Fruit fly (Drosophila melanogaster) whole organism, embryonic: ENCODE results near the gene CG12768.

Experiments used
- BtbVII ChIP-seq: fragments of 200-800 bp; sonication (Bioruptor generic); optimal IDR thresholded peaks from 3 replicates; lab custom pipeline; 2017; ENCODE audit warnings: missing biosample characterization, mild to moderate bottlenecking, missing genetic modification characterization
- Bteb2 ChIP-seq: fragments of 200-800 bp; sonication (Bioruptor generic); optimal IDR thresholded peaks from 2 replicates; lab custom pipeline; 2016; ENCODE audit warnings: missing biosample characterization, missing genetic modification characterization
- CG10431 ChIP-seq: fragments of 200-800 bp; sonication (Bioruptor generic); optimal IDR thresholded peaks from 3 replicates; lab custom pipeline; 2018; ENCODE audit warnings: missing biosample characterization, mild to moderate bottlenecking, missing genetic modification characterization
- CG11504 ChIP-seq: fragments of 200-800 bp; sonication (Bioruptor generic); optimal IDR thresholded peaks from 3 replicates; lab custom pipeline; 2019; ENCODE audit warnings: missing biosample characterization, mild to moderate bottlenecking, missing genetic modification characterization, moderate library complexity
- CG12659 ChIP-seq: fragments of 200-800 bp; sonication (Bioruptor generic); optimal IDR thresholded peaks from 3 replicates; lab custom pipeline; 2017; ENCODE audit warnings: mild to moderate bottlenecking, missing biosample characterization, missing genetic modification reagents, missing genetic modification characterization
- CG13624 ChIP-seq: fragments of 200-800 bp; sonication (Bioruptor generic); optimal IDR thresholded peaks from 2 replicates; lab custom pipeline; 2016; ENCODE audit warnings: missing biosample characterization, missing genetic modification characterization
- CG15073 ChIP-seq: fragments of 200-800 bp; sonication (Bioruptor generic); optimal IDR thresholded peaks from 2 replicates; lab custom pipeline; 2016; ENCODE audit warnings: missing biosample characterization, missing genetic modification characterization
- CG1603 ChIP-seq: fragments of 200-800 bp; sonication (Bioruptor generic); optimal IDR thresholded peaks from 2 replicates; lab custom pipeline; 2019; ENCODE audit warnings: missing biosample characterization, mild to moderate bottlenecking, missing genetic modification characterization, moderate library complexity
- CG17361 ChIP-seq: fragments of 200-800 bp; sonication (Bioruptor generic); IDR thresholded peaks from 3 replicates; pipeline ENCODE4 v1.3.6; 2022; ENCODE audit warnings: missing biosample characterization, missing genetic modification characterization
- CG2678 ChIP-seq: fragments of 200-800 bp; sonication (Bioruptor generic); optimal IDR thresholded peaks from 3 replicates; lab custom pipeline; 2019; ENCODE audit warnings: missing biosample characterization, mild to moderate bottlenecking, missing genetic modification characterization, moderate library complexity
- CG34224 ChIP-seq: fragments of 200-800 bp; sonication (Bioruptor generic); IDR thresholded peaks from 3 replicates; pipeline ENCODE4 v1.3.6; 2022; ENCODE audit warnings: missing biosample characterization, missing genetic modification characterization; ENCODE audit not compliant: partially characterized antibody
- CG43689 ChIP-seq: fragments of 200-800 bp; sonication (Bioruptor generic); IDR thresholded peaks from 2 replicates; pipeline ENCODE4 v1.3.6; 2022; ENCODE audit warnings: missing biosample characterization, missing genetic modification characterization
- CG6254 ChIP-seq: fragments of 200-800 bp; sonication (Bioruptor generic); optimal IDR thresholded peaks from 3 replicates; lab custom pipeline; 2017; ENCODE audit warnings: mild to moderate bottlenecking, missing biosample characterization, missing genetic modification reagents, missing genetic modification characterization
- CG6689 ChIP-seq: fragments of 200-800 bp; sonication (Bioruptor generic); IDR thresholded peaks from 2 replicates; pipeline ENCODE4 v1.3.6; 2022; ENCODE audit warnings: missing biosample characterization, missing genetic modification characterization
- CG7839 ChIP-seq: fragments of 200-800 bp; sonication (Bioruptor generic); optimal IDR thresholded peaks from 3 replicates; lab custom pipeline; 2018; ENCODE audit warnings: missing biosample characterization, mild to moderate bottlenecking, missing genetic modification characterization, moderate library complexity
- CG8478 ChIP-seq: fragments of >200 bp; optimal IDR thresholded peaks from 2 replicates; lab custom pipeline; 2018
- CG9437 ChIP-seq: fragments of 200-800 bp; sonication (Bioruptor generic); optimal IDR thresholded peaks from 2 replicates; lab custom pipeline; 2018; ENCODE audit warnings: missing biosample characterization, mild to moderate bottlenecking, missing genetic modification characterization
- CG9727 ChIP-seq: fragments of 200-800 bp; sonication (Bioruptor generic); optimal IDR thresholded peaks from 3 replicates; lab custom pipeline; 2017; ENCODE audit warnings: missing biosample characterization, mild to moderate bottlenecking, missing genetic modification characterization
- CTCF ChIP-seq: fragments of 200-800 bp; sonication (Bioruptor generic); optimal IDR thresholded peaks from 2 replicates; lab custom pipeline; 2017; ENCODE audit warnings: missing biosample characterization, mild to moderate bottlenecking, missing genetic modification characterization, moderate library complexity
- Dbx ChIP-seq: fragments of 200-800 bp; sonication (Bioruptor generic); IDR thresholded peaks from 3 replicates; pipeline ENCODE4 v1.3.6; 2022; ENCODE audit warnings: missing biosample characterization, missing genetic modification characterization
- Dfd ChIP-seq, 2 experiments: fragments of >200 bp; optimal IDR thresholded peaks; 2 replicates each; lab custom pipeline; 2017; ENCODE audit warnings: missing biosample characterization in 2 of 2, missing genetic modification characterization in 2 of 2
- Doc3 ChIP-seq: fragments of 200-800 bp; sonication (Bioruptor generic); IDR thresholded peaks from 3 replicates; pipeline ENCODE4 v1.3.6; 2022; ENCODE audit warnings: missing biosample characterization, missing genetic modification characterization; ENCODE audit not compliant: partially characterized antibody
- Dref ChIP-seq: fragments of 200-800 bp; sonication (Bioruptor generic); IDR thresholded peaks from 2 replicates; pipeline ENCODE4 v1.3.6; 2022; ENCODE audit warnings: missing biosample characterization, missing genetic modification characterization
- Drgx ChIP-seq: fragments of 200-800 bp; sonication (Bioruptor generic); IDR thresholded peaks from 2 replicates; pipeline ENCODE4 v1.3.6; 2022; ENCODE audit warnings: missing biosample characterization, missing genetic modification characterization
- Eip74EF ChIP-seq, 2 experiments: fragments of 200-800 bp in 1 of 2; fragments of >200 bp in 1 of 2; sonication (Bioruptor generic) in 1 of 2; optimal IDR thresholded peaks; 2 replicates each; lab custom pipeline; 2017 to 2019; ENCODE audit warnings: missing biosample characterization in 2 of 2, missing genetic modification characterization in 2 of 2, mild to moderate bottlenecking in 1 of 2, moderate library complexity in 1 of 2
- Gug ChIP-seq: fragments of 200-800 bp; sonication (Bioruptor generic); IDR thresholded peaks from 4 replicates; pipeline ENCODE4 v1.3.6; 2022; ENCODE audit warnings: missing biosample characterization, missing genetic modification characterization
- Lim3 ChIP-seq: fragments of 200-800 bp; sonication (Bioruptor generic); IDR thresholded peaks from 2 replicates; pipeline ENCODE4 v1.3.6; 2022; ENCODE audit warnings: missing biosample characterization, missing genetic modification characterization
- Med ChIP-seq: fragments of 200-800 bp; sonication (Bioruptor generic); peaks from one replicate; lab custom pipeline; 2016; ENCODE audit warnings: missing biosample characterization, missing genetic modification characterization, mild to moderate bottlenecking, inconsistent platforms, moderate library complexity
- Oaz ChIP-seq: fragments of 200-800 bp; sonication (Bioruptor generic); IDR thresholded peaks from 2 replicates; pipeline ENCODE4 v1.3.6; 2022; ENCODE audit warnings: missing biosample characterization, missing genetic modification characterization
- Pdp1 ChIP-seq, 2 experiments: fragments of 200-800 bp; sonication (Bioruptor generic); optimal IDR thresholded peaks; 3 replicates each; lab custom pipeline; 2016; ENCODE audit warnings: missing biosample characterization in 2 of 2, missing genetic modification characterization in 2 of 2, mild to moderate bottlenecking in 1 of 2, moderate library complexity in 1 of 2
- Tbp ChIP-seq: fragments of >200 bp; optimal IDR thresholded peaks from 2 replicates; lab custom pipeline; 2018; ENCODE audit warnings: missing biosample characterization, missing genetic modification characterization
- ap ChIP-seq: fragments of 200-800 bp; sonication (Bioruptor generic); IDR thresholded peaks from 2 replicates; pipeline ENCODE4 v1.3.6; 2022; ENCODE audit warnings: missing biosample characterization, missing genetic modification characterization
- cato ChIP-seq: fragments of 200-800 bp; sonication (Bioruptor generic); optimal IDR thresholded peaks from 2 replicates; lab custom pipeline; 2016; ENCODE audit warnings: missing biosample characterization, missing genetic modification characterization, borderline replicate concordance
- chinmo ChIP-seq: fragments of 200-800 bp; sonication (Bioruptor generic); IDR thresholded peaks from 4 replicates; pipeline ENCODE4 v1.3.6; 2022; ENCODE audit warnings: missing biosample characterization, missing genetic modification characterization; ENCODE audit not compliant: partially characterized antibody
- crol ChIP-seq: fragments of 200-800 bp; sonication (Bioruptor generic); IDR thresholded peaks from 2 replicates; pipeline ENCODE4 v1.3.6; 2022; ENCODE audit warnings: missing biosample characterization, missing genetic modification characterization
- dati ChIP-seq: fragments of 200-800 bp; sonication (Bioruptor generic); IDR thresholded peaks from 2 replicates; pipeline ENCODE4 v1.3.6; 2022; ENCODE audit warnings: missing biosample characterization, missing genetic modification characterization
- gem ChIP-seq: fragments of 200-800 bp; sonication (Bioruptor generic); optimal IDR thresholded peaks from 2 replicates; lab custom pipeline; 2019; ENCODE audit warnings: missing biosample characterization, mild to moderate bottlenecking, missing genetic modification characterization, moderate library complexity
- gro ChIP-seq: fragments of 200-800 bp; sonication (Bioruptor generic); optimal IDR thresholded peaks from 2 replicates; lab custom pipeline; 2016; ENCODE audit warnings: missing biosample characterization, missing genetic modification characterization
- hkb ChIP-seq, 2 experiments: fragments of 200-800 bp in 1 of 2; fragments of >200 bp in 1 of 2; sonication (Bioruptor generic) in 1 of 2; IDR thresholded peaks in 1 of 2; optimal IDR thresholded peaks in 1 of 2; 2 replicates each; pipeline versions ENCODE4 v1.3.6 to Lab custom; 2017 to 2022; ENCODE audit warnings: missing biosample characterization in 1 of 2, missing genetic modification characterization in 1 of 2
- lola ChIP-seq, 3 experiments: fragments of >200 bp in 2 of 3; fragments of 200-800 bp in 1 of 3; sonication (Bioruptor generic) in 1 of 3; optimal IDR thresholded peaks; 2 replicates each; lab custom pipeline; 2017 to 2019; ENCODE audit warnings: missing biosample characterization in 3 of 3, missing genetic modification characterization in 3 of 3, mild to moderate bottlenecking in 1 of 3, moderate library complexity in 1 of 3
- onecut ChIP-seq: fragments of 200-800 bp; sonication (Bioruptor generic); IDR thresholded peaks from 2 replicates; pipeline ENCODE4 v1.3.6; 2022; ENCODE audit warnings: missing biosample characterization, missing genetic modification characterization

CG12768 gene

dm6 chr3L:22894689-22895283 is 15.5 kb upstream of the CG12768 start (continued):
- TF ChIP-seq cato (GFP tag; lab: Kevin White, UChicago) (no peak), CG34224 (no peak), BtbVII (GFP tag; lab: Kevin White, UChicago) (no peak), Dfd (GFP tag; optimal IDR thresholded peaks at IDR 0.05; lab: Kevin White, UChicago) (no peak), Dbx (GFP tag; lab: Robert Waterston, UW) (no peak), CG15073 (GFP tag; lab: Kevin White, UChicago) (no peak), CG6254 (GFP tag; lab: Kevin White, UChicago) (no peak), CG12659 (no peak), Eip74EF (GFP tag; optimal IDR thresholded peaks at IDR 0.05; lab: Kevin White, UChicago) (no peak), lola (GFP tag; optimal IDR thresholded peaks at IDR 0.05; lab: Kevin White, UChicago) (peak in 1 of 3 experiments; percentile 53), Med (GFP tag; lab: Kevin White, UChicago) (peak; percentile 60), ap (GFP tag; lab: Robert Waterston, UW) (no peak), onecut (0 out of 2 replicates have a peak, but pooled peaks have one; percentile 21), Bteb2 (GFP tag; lab: Kevin White, UChicago) (no peak), gro (GFP tag; lab: Kevin White, UChicago) (no peak), CG9437 (GFP tag; lab: Kevin White, UChicago) (no peak), dati (GFP tag; lab: Robert Waterston, UW) (no peak), Dref (GFP tag; lab: Robert Waterston, UW) (no peak), CG2678 (tag; lab: Kevin White, UChicago) (no peak), CG11504 (tag; lab: Kevin White, UChicago) (no peak), Oaz (GFP tag; lab: Robert Waterston, UW) (no peak), CG17361 (GFP tag; lab: Robert Waterston, UW) (peak; percentile 21; the same call in 1 of the 3 replicates), CG10431 (GFP tag; lab: Kevin White, UChicago) (no peak), Doc3 (GFP tag; lab: Robert Waterston, UW) (no peak), crol (peak; percentile 90), Lim3 (no peak), Pdp1 (GFP tag; optimal IDR thresholded peaks at IDR 0.05; lab: Kevin White, UChicago) (no peak), Drgx (no peak), chinmo (GFP tag; lab: Robert Waterston, UW) (0 out of 4 replicates have a peak, but pooled peaks have one; percentile 41), gem (tag; lab: Kevin White, UChicago) (no peak), CG6689 (GFP tag; lab: Robert Waterston, UW) (no peak), hkb (optimal IDR thresholded peaks at IDR 0.05; lab: Kevin White, UChicago) (peak; percentile 13), hkb (GFP tag; IDR thresholded peaks at IDR 0.05; lab: Robert Waterston, UW) (no peak), CTCF (GFP tag; lab: Kevin White, UChicago) (peak; percentile 46), CG1603 (tag; lab: Kevin White, UChicago) (no peak), Tbp (GFP tag; lab: Kevin White, UChicago) (no peak), CG13624 (GFP tag; lab: Kevin White, UChicago) (no peak), CG7839 (tag; lab: Kevin White, UChicago) (no peak), CG43689 (no peak), Gug (GFP tag; lab: Robert Waterston, UW) (no peak), CG9727 (GFP tag; lab: Kevin White, UChicago) (no peak), CG8478 (lab: Kevin White, UChicago) (peak; percentile 90)
- TF ChIP-seq, all 482 proteins: peak for 14
